Worm (Caenorhabditis elegans) whole organism, young adult: ENCODE measurements around the gene ZC443.1.

Source experiments
- B0336.3 ChIP-seq: fragments of 200-800 bp; sonication (Bioruptor generic); IDR thresholded peaks from 2 replicates; pipeline ENCODE4 v1.3.6; 2022; ENCODE audit warnings: missing genetic modification characterization, missing compliant biosample characterization
- F22D6.2 ChIP-seq: sonication (generic microtip); optimal IDR thresholded peaks from 2 replicates; lab custom pipeline; 2016; ENCODE audit warnings: mild to moderate bottlenecking, missing genetic modification characterization, missing compliant biosample characterization
- F39B2.1 ChIP-seq: fragments of 200-800 bp; sonication (Bioruptor generic); IDR thresholded peaks from 2 replicates; pipeline ENCODE4 v1.3.6; 2022; ENCODE audit warnings: missing genetic modification reagents, missing genetic modification characterization, missing compliant biosample characterization
- F55B11.4 ChIP-seq: sonication (generic microtip); optimal IDR thresholded peaks from 2 replicates; lab custom pipeline; 2016; ENCODE audit warnings: missing compliant biosample characterization, missing genetic modification characterization, borderline replicate concordance; ENCODE audit not compliant: insufficient read depth
- F57A8.1 ChIP-seq: fragments of 200-800 bp; sonication (Bioruptor generic); optimal IDR thresholded peaks from 2 replicates; lab custom pipeline; 2018; ENCODE audit warnings: mild to moderate bottlenecking, missing genetic modification characterization, moderate library complexity, missing compliant biosample characterization
- K11D2.4 ChIP-seq: fragments of 200-800 bp; sonication (Bioruptor generic); IDR thresholded peaks from 2 replicates; pipeline ENCODE4 v1.3.6; 2022; ENCODE audit warnings: missing genetic modification reagents, missing genetic modification characterization, missing compliant biosample characterization
- T07F8.4 ChIP-seq: sonication (generic microtip); optimal IDR thresholded peaks from 2 replicates; lab custom pipeline; 2016; ENCODE audit warnings: mild to moderate bottlenecking, missing genetic modification characterization, moderate library complexity, missing compliant biosample characterization
- Y56A3A.18 ChIP-seq: fragments of 200-800 bp; sonication (Bioruptor generic); IDR thresholded peaks from 2 replicates; pipeline ENCODE4 v1.3.6; 2022; ENCODE audit warnings: missing genetic modification reagents, missing genetic modification characterization, missing compliant biosample characterization
- Y67H2A.10 ChIP-seq: fragments of 200-800 bp; sonication (Bioruptor generic); conservative IDR thresholded peaks from 2 replicates; pipeline ENCODE4 v1.3.6; 2022; ENCODE audit warnings: missing genetic modification reagents, missing genetic modification characterization, missing compliant biosample characterization
- ZK185.1 ChIP-seq: sonication (generic microtip); optimal IDR thresholded peaks from 2 replicates; lab custom pipeline; 2016; ENCODE audit warnings: mild to moderate bottlenecking, missing genetic modification characterization, missing compliant biosample characterization; ENCODE audit not compliant: poor library complexity, severe bottlenecking
- aptf-2 ChIP-seq: fragments of 200-800 bp; sonication (Bioruptor generic); conservative IDR thresholded peaks from 2 replicates; pipeline ENCODE4 v1.3.6; 2022; ENCODE audit warnings: missing genetic modification reagents, missing genetic modification characterization, missing compliant biosample characterization
- athp-1 ChIP-seq: sonication (generic microtip); optimal IDR thresholded peaks from 2 replicates; lab custom pipeline; 2017; ENCODE audit warnings: mild to moderate bottlenecking, missing genetic modification characterization, missing compliant biosample characterization
- bed-1 ChIP-seq: fragments of 200-800 bp; sonication (Bioruptor generic); IDR thresholded peaks from 2 replicates; pipeline ENCODE4 v1.3.6; 2022; ENCODE audit warnings: missing genetic modification reagents, missing genetic modification characterization, missing compliant biosample characterization
- cebp-1 ChIP-seq, 2 experiments: fragments of 200-800 bp in 1 of 2; sonication (Bioruptor generic) in 1 of 2; sonication (generic microtip) in 1 of 2; IDR thresholded peaks in 1 of 2; optimal IDR thresholded peaks in 1 of 2; 2 replicates each; pipeline versions ENCODE4 v1.3.6 to Lab custom; 2017 to 2022; ENCODE audit warnings: missing compliant biosample characterization in 2 of 2, missing genetic modification characterization in 2 of 2, mild to moderate bottlenecking in 1 of 2, missing genetic modification reagents in 1 of 2, moderate library complexity in 1 of 2
- ceh-79 ChIP-seq: sonication (generic microtip); optimal IDR thresholded peaks from 2 replicates; lab custom pipeline; 2017; ENCODE audit warnings: mild to moderate bottlenecking, missing genetic modification characterization, missing compliant biosample characterization
- ceh-91 ChIP-seq: fragments of 200-800 bp; sonication (Bioruptor generic); IDR thresholded peaks from 2 replicates; pipeline ENCODE4 v1.3.6; 2022; ENCODE audit warnings: missing genetic modification reagents, missing genetic modification characterization, missing compliant biosample characterization
- dpff-1 ChIP-seq: sonication (generic microtip); optimal IDR thresholded peaks from 2 replicates; lab custom pipeline; 2017; ENCODE audit warnings: mild to moderate bottlenecking, missing genetic modification characterization, missing compliant biosample characterization
- dpl-1 ChIP-seq: fragments of 150-350 bp; optimal IDR thresholded peaks from 2 replicates; lab custom pipeline; 2014; ENCODE audit warnings: missing biosample characterization, missing genetic modification reagents, missing genetic modification characterization
- ets-4 ChIP-seq: fragments of 200-800 bp; sonication (Bioruptor generic); optimal IDR thresholded peaks from 2 replicates; lab custom pipeline; 2018; ENCODE audit warnings: mild to moderate bottlenecking, missing genetic modification characterization, missing compliant biosample characterization
- fkh-3 ChIP-seq: sonication (generic microtip); optimal IDR thresholded peaks from 2 replicates; lab custom pipeline; 2016; ENCODE audit warnings: mild to moderate bottlenecking, missing genetic modification characterization, missing compliant biosample characterization
- gei-17 ChIP-seq: fragments of 200-800 bp; sonication (Bioruptor generic); optimal IDR thresholded peaks from 2 replicates; lab custom pipeline; 2018; ENCODE audit warnings: mild to moderate bottlenecking, missing genetic modification characterization, missing compliant biosample characterization
- hlh-26 ChIP-seq: fragments of 200-800 bp; sonication (Bioruptor generic); conservative IDR thresholded peaks from 2 replicates; pipeline ENCODE4 v1.3.6; 2022; ENCODE audit warnings: missing genetic modification reagents, missing genetic modification characterization, missing compliant biosample characterization
- hmg-1.2 ChIP-seq: fragments of 200-800 bp; sonication (Bioruptor generic); IDR thresholded peaks from 2 replicates; pipeline ENCODE4 v1.3.6; 2022; ENCODE audit warnings: missing genetic modification reagents, missing genetic modification characterization, missing compliant biosample characterization
- hrde-1 ChIP-seq: sonication (generic microtip); optimal IDR thresholded peaks from 2 replicates; lab custom pipeline; 2016; ENCODE audit warnings: missing genetic modification characterization, mild to moderate bottlenecking, missing compliant biosample characterization, moderate library complexity, missing genotype, missing genetic modification reagents, borderline replicate concordance
- let-526 ChIP-seq: fragments of 200-800 bp; sonication (Bioruptor generic); IDR thresholded peaks from 2 replicates; pipeline ENCODE4 v1.3.6; 2022; ENCODE audit warnings: missing genetic modification reagents, missing genetic modification characterization, missing compliant biosample characterization
- lin-26 ChIP-seq: fragments of 200-800 bp; sonication (Bioruptor generic); IDR thresholded peaks from 2 replicates; pipeline ENCODE4 v1.3.6; 2022; ENCODE audit warnings: missing genetic modification reagents, missing genetic modification characterization, missing compliant biosample characterization
- lin-35 ChIP-seq, 3 experiments: fragments of 150-350 bp in 2 of 3; sonication (generic microtip) in 1 of 3; optimal IDR thresholded peaks; 2 replicates each; lab custom pipeline; 2014 to 2018; ENCODE audit warnings: missing biosample characterization in 3 of 3, missing genetic modification characterization in 3 of 3, missing genetic modification reagents in 3 of 3
- lin-40 ChIP-seq: sonication (generic microtip); optimal IDR thresholded peaks from 2 replicates; lab custom pipeline; 2016; ENCODE audit warnings: missing genetic modification characterization, mild to moderate bottlenecking, missing compliant biosample characterization, missing genotype, missing genetic modification reagents
- lin-54 ChIP-seq: fragments of 200-800 bp; sonication (Bioruptor generic); optimal IDR thresholded peaks from 2 replicates; lab custom pipeline; 2018; ENCODE audit warnings: mild to moderate bottlenecking, missing genetic modification characterization, missing compliant biosample characterization
- lsl-1 ChIP-seq: fragments of 200-800 bp; sonication (Bioruptor generic); optimal IDR thresholded peaks from 2 replicates; lab custom pipeline; 2018; ENCODE audit warnings: mild to moderate bottlenecking, missing genetic modification characterization, moderate library complexity, missing compliant biosample characterization
- madf-10 ChIP-seq: sonication (generic microtip); optimal IDR thresholded peaks from 2 replicates; lab custom pipeline; 2016; ENCODE audit warnings: mild to moderate bottlenecking, missing genetic modification characterization, missing compliant biosample characterization
- mxl-1 ChIP-seq: sonication (generic microtip); optimal IDR thresholded peaks from 2 replicates; lab custom pipeline; 2016; ENCODE audit warnings: missing genetic modification characterization, missing compliant biosample characterization
- nfya-2 ChIP-seq: fragments of 200-800 bp; sonication (Bioruptor generic); IDR thresholded peaks from 2 replicates; pipeline ENCODE4 v1.3.6; 2022; ENCODE audit warnings: missing genetic modification reagents, missing genetic modification characterization, missing compliant biosample characterization
- nhr-80 ChIP-seq: sonication (generic microtip); optimal IDR thresholded peaks from 2 replicates; lab custom pipeline; 2016; ENCODE audit warnings: missing genetic modification characterization, missing compliant biosample characterization
- pbrm-1 ChIP-seq: fragments of 200-800 bp; sonication (Bioruptor generic); IDR thresholded peaks from 2 replicates; pipeline ENCODE4 v1.3.6; 2022; ENCODE audit warnings: missing genetic modification reagents, missing genetic modification characterization, missing compliant biosample characterization
- rcor-1 ChIP-seq: fragments of 200-800 bp; sonication (Bioruptor generic); IDR thresholded peaks from 2 replicates; pipeline ENCODE4 v1.3.6; 2022; ENCODE audit warnings: missing genetic modification reagents, missing genetic modification characterization, missing compliant biosample characterization
- repo-1 ChIP-seq: sonication (generic microtip); optimal IDR thresholded peaks from 2 replicates; lab custom pipeline; 2017; ENCODE audit warnings: mild to moderate bottlenecking, missing genetic modification characterization, missing compliant biosample characterization
- rpc-1 ChIP-seq, 2 experiments: fragments of 150-350 bp in 1 of 2; sonication (generic microtip) in 1 of 2; optimal IDR thresholded peaks; 2 replicates each; lab custom pipeline; 2014 to 2018; ENCODE audit warnings: missing biosample characterization in 1 of 2, missing genetic modification characterization in 1 of 2, missing genetic modification reagents in 1 of 2, missing genotype in 1 of 2
- sdz-38 ChIP-seq: sonication (generic microtip); optimal IDR thresholded peaks from 2 replicates; lab custom pipeline; 2016; ENCODE audit warnings: missing genotype, missing genetic modification characterization, missing compliant biosample characterization
- snpc-1.3 ChIP-seq: sonication (generic microtip); optimal IDR thresholded peaks from 2 replicates; lab custom pipeline; 2017; ENCODE audit warnings: missing genetic modification characterization, mild to moderate bottlenecking, missing compliant biosample characterization, antibody characterized with exemption, moderate library complexity, missing genotype, missing genetic modification reagents; ENCODE audit not compliant: insufficient read depth
- snpc-3.4 ChIP-seq: sonication (generic microtip); optimal IDR thresholded peaks from 2 replicates; lab custom pipeline; 2017; ENCODE audit warnings: missing genetic modification characterization, mild to moderate bottlenecking, missing compliant biosample characterization, antibody characterized with exemption, moderate library complexity, missing genotype, missing genetic modification reagents
- somi-1 ChIP-seq: fragments of 200-800 bp; sonication (Bioruptor generic); optimal IDR thresholded peaks from 2 replicates; lab custom pipeline; 2018; ENCODE audit warnings: mild to moderate bottlenecking, missing genetic modification characterization, missing compliant biosample characterization
- tbp1 ChIP-seq: fragments of 200-800 bp; sonication (Bioruptor generic); optimal IDR thresholded peaks from 2 replicates; lab custom pipeline; 2018; ENCODE audit warnings: mild to moderate bottlenecking, missing genetic modification characterization, missing compliant biosample characterization
- zfh-2 ChIP-seq: fragments of 200-800 bp; sonication (Bioruptor generic); conservative IDR thresholded peaks from 2 replicates; pipeline ENCODE4 v1.3.6; 2022; ENCODE audit warnings: missing genetic modification reagents, missing genetic modification characterization, missing compliant biosample characterization
- ztf-18 ChIP-seq: sonication (generic microtip); optimal IDR thresholded peaks from 2 replicates; lab custom pipeline; 2016; ENCODE audit warnings: missing genotype, mild to moderate bottlenecking, missing genetic modification characterization, missing compliant biosample characterization
- ztf-25 ChIP-seq: fragments of 200-800 bp; sonication (Bioruptor generic); IDR thresholded peaks from 2 replicates; pipeline ENCODE4 v1.3.6; 2022; ENCODE audit warnings: missing genetic modification reagents, missing genetic modification characterization, missing compliant biosample characterization
- ztf-28 ChIP-seq: fragments of 200-800 bp; sonication (Bioruptor generic); IDR thresholded peaks from 2 replicates; pipeline ENCODE4 v1.3.6; 2022; ENCODE audit warnings: missing genetic modification reagents, missing genetic modification characterization, missing compliant biosample characterization

Gene ZC443.1

DNA sequence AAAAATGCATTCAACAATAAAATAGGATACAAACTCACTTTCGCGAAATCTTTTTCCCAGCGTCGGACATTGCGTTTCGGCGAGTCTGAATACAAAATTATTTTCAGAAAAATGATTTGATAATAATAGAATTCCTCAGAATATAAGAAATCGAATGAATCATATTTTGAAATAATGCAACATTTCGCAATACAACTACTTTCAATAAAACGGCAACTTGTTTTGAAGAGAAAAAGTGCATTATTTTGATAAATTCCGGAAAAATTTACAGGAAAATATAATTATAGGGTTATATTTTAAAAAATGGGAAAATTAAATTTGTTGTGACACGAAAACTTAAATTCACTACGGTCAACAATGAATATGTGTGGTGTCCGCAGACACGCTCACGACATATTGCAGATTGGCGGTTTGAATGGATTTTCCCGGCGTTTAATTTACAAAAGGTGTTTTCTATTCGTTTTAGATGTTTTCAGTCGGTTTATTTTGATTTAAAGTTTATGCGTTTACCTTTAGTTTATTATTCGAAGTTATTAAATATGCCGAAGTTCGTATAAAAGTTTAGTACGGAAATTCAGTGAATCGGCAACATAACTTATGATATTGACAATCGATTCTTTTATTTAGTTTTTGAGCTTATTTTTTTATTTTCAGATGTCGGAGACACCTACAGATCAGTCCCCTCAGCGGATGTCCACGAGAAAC, 46.4 kb downstream of the ZC443.1 start, which contains the start of the genes abcf-1 and scc-3 (continued):
- TF ChIP-seq lin-35 (GFP tag; optimal IDR thresholded peaks at IDR 0.05; lab: Kevin White, UChicago) (no peak), F22D6.2 (tag; lab: Kevin White, UChicago) (no peak), ceh-79 (tag; lab: Kevin White, UChicago) (no peak), Y67H2A.10 (GFP tag; lab: Robert Waterston, UW) (no peak), sdz-38 (tag; lab: Kevin White, UChicago) (no peak), lsl-1 (GFP tag; lab: Kevin White, UChicago) (peak; percentile 77), lin-26 (GFP tag; lab: Robert Waterston, UW) (no peak), bed-1 (GFP tag; lab: Robert Waterston, UW) (no peak), F57A8.1 (no peak), fkh-3 (tag; lab: Kevin White, UChicago) (no peak), K11D2.4 (GFP tag; lab: Robert Waterston, UW) (no peak), ets-4 (GFP tag; lab: Kevin White, UChicago) (no peak), aptf-2 (no peak), ztf-18 (tag; lab: Kevin White, UChicago) (no peak), F55B11.4 (tag; lab: Kevin White, UChicago) (no peak), nfya-2 (GFP tag; lab: Robert Waterston, UW) (no peak), lin-54 (GFP tag; lab: Kevin White, UChicago) (peak; percentile 35), rcor-1 (GFP tag; lab: Robert Waterston, UW) (no peak), hlh-26 (no peak), nhr-80 (tag; lab: Kevin White, UChicago) (no peak), snpc-3.4 (tag; lab: Kevin White, UChicago) (peak; percentile 42), pbrm-1 (no peak), zfh-2 (no peak), repo-1 (tag; lab: Kevin White, UChicago) (no peak), somi-1 (GFP tag; lab: Kevin White, UChicago) (no peak), rpc-1 (optimal IDR thresholded peaks at IDR 0.05; lab: Kevin White, UChicago) (no peak), rpc-1 (tag; optimal IDR thresholded peaks at IDR 0.05; lab: Kevin White, UChicago) (no peak), let-526 (GFP tag; lab: Robert Waterston, UW) (no peak), hmg-1.2 (no peak), B0336.3 (GFP tag; lab: Robert Waterston, UW) (no peak), mxl-1 (tag; lab: Kevin White, UChicago) (no peak), ztf-25 (GFP tag; lab: Robert Waterston, UW) (no peak), F39B2.1 (GFP tag; lab: Robert Waterston, UW) (no peak), dpff-1 (tag; lab: Kevin White, UChicago) (no peak), tbp1 (peak; percentile 15), snpc-1.3 (tag; lab: Kevin White, UChicago) (peak; percentile 71), T07F8.4 (tag; lab: Kevin White, UChicago) (no peak), ZK185.1 (tag; lab: Kevin White, UChicago) (no peak), gei-17 (GFP tag; lab: Kevin White, UChicago) (no peak), dpl-1 (GFP tag; lab: Kevin White, UChicago) (peak; percentile 51), ceh-91 (GFP tag; lab: Robert Waterston, UW) (peak; percentile 61), madf-10 (no peak), athp-1 (no peak), Y56A3A.18 (GFP tag; lab: Robert Waterston, UW) (no peak), cebp-1 (GFP tag; IDR thresholded peaks at IDR 0.05; lab: Robert Waterston, UW) (no peak), cebp-1 (tag; optimal IDR thresholded peaks at IDR 0.05; lab: Kevin White, UChicago) (peak; percentile 80), ztf-28 (GFP tag; lab: Robert Waterston, UW) (no peak), hrde-1 (tag; lab: Kevin White, UChicago) (no peak), lin-40 (tag; lab: Kevin White, UChicago) (no peak)
